Worm (Caenorhabditis elegans) whole organism, L1 larva: ENCODE results near the gene Y43F8B.7.

ENCODE experiments used
- ama-1 ChIP-seq: fragments of 150-350 bp; optimal IDR thresholded peaks from 2 replicates; lab custom pipeline; 2014
- ceh-82 ChIP-seq, 3 experiments: fragments of 150-350 bp in 1 of 3; sonication (generic microtip) in 2 of 3; optimal IDR thresholded peaks; 2 replicates each; lab custom pipeline; 2014 to 2017; ENCODE audit warnings: missing biosample characterization in 3 of 3, missing genetic modification characterization in 3 of 3
- elt-2 ChIP-seq: sonication (generic microtip); optimal IDR thresholded peaks from 2 replicates; lab custom pipeline; 2016; ENCODE audit warnings: missing genetic modification characterization, mild to moderate bottlenecking, inconsistent platforms, missing compliant biosample characterization, missing genetic modification reagents
- isw-1 ChIP-seq: fragments of 200-800 bp; sonication (Bioruptor generic); IDR thresholded peaks from 2 replicates; pipeline ENCODE4 v1.3.6; 2022; ENCODE audit warnings: missing genetic modification characterization, missing compliant biosample characterization
- jun-1 ChIP-seq: fragments of 150-350 bp; optimal IDR thresholded peaks from 2 replicates; lab custom pipeline; 2014; ENCODE audit warnings: missing biosample characterization, missing genetic modification reagents, missing genetic modification characterization
- nhr-11 ChIP-seq: fragments of 150-350 bp; optimal IDR thresholded peaks from 2 replicates; lab custom pipeline; 2014; ENCODE audit warnings: missing biosample characterization, missing genetic modification characterization
- nhr-237 ChIP-seq: fragments of 150-350 bp; optimal IDR thresholded peaks from 2 replicates; lab custom pipeline; 2014; ENCODE audit warnings: missing biosample characterization, missing genetic modification characterization
- nhr-77 ChIP-seq: fragments of 150-350 bp; optimal IDR thresholded peaks from 2 replicates; lab custom pipeline; 2014; ENCODE audit warnings: missing biosample characterization, missing genetic modification characterization
- unc-30 ChIP-seq: sonication (generic microtip); optimal IDR thresholded peaks from 2 replicates; lab custom pipeline; 2017; ENCODE audit warnings: missing biosample characterization, missing genetic modification characterization

DNA sequence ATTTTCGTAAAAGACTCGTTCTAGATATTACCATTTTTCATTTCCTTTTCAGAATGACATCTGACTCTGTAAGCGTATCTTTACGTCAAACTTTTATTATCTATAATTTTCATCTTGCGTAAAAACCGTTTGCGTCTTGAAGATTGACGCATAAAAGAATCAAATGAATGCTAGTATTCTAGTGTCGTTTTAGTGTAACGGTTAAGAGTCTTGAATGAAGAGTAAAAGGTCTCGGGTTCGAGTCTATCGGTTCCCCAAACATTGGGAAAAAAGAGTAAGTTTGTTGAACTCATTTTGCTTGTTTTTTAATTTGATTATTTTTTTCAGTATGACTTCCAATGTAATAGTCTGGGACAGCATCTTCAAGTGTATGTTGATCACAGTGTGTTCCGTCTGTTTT, 6.1 kb upstream of the Y43F8B.7 start, which contains the start of gene Y43F8B.17:
- TF ChIP-seq unc-30 (tag; lab: Kevin White, UChicago) (no peak), ama-1 (lab: Kevin White, UChicago) (no peak), ceh-82 (tag; optimal IDR thresholded peaks at IDR 0.05; lab: Kevin White, UChicago) (no peak), nhr-11 (tag; lab: Kevin White, UChicago) (no peak), isw-1 (GFP tag; lab: Robert Waterston, UW) (no peak), nhr-77 (tag; lab: Kevin White, UChicago) (no peak), nhr-237 (no peak), elt-2 (no peak), jun-1 (tag; lab: Kevin White, UChicago) (no peak)
